Worm (Caenorhabditis elegans) whole organism, mixed stage, embryonic: ENCODE data around the gene F56D6.13.

ENCODE experiments used
- M03D4.4 ChIP-seq: sonication (generic microtip); optimal IDR thresholded peaks from 2 replicates; lab custom pipeline; 2017; ENCODE audit warnings: mild to moderate bottlenecking, missing genetic modification characterization, missing compliant biosample characterization
- bed-3 ChIP-seq: fragments of 200-800 bp; sonication (Bioruptor generic); optimal IDR thresholded peaks from 3 replicates; lab custom pipeline; 2018; ENCODE audit warnings: mild to moderate bottlenecking, missing genetic modification characterization, moderate library complexity, missing compliant biosample characterization
- blmp-1 ChIP-seq: fragments of 150-350 bp; optimal IDR thresholded peaks from 2 replicates; lab custom pipeline; 2014; ENCODE audit warnings: missing biosample characterization, missing genetic modification characterization
- ceh-39 ChIP-seq: fragments of 150-350 bp; optimal IDR thresholded peaks from 2 replicates; lab custom pipeline; 2014; ENCODE audit warnings: missing biosample characterization, missing genetic modification characterization
- ceh-43 ChIP-seq: fragments of 200-800 bp; sonication (Bioruptor generic); optimal IDR thresholded peaks from 2 replicates; lab custom pipeline; 2018; ENCODE audit warnings: mild to moderate bottlenecking, missing genetic modification characterization, moderate library complexity, missing compliant biosample characterization
- ceh-83 ChIP-seq: fragments of 200-800 bp; sonication (Bioruptor generic); optimal IDR thresholded peaks from 2 replicates; lab custom pipeline; 2018; ENCODE audit warnings: mild to moderate bottlenecking, missing genetic modification characterization, missing compliant biosample characterization
- ces-1 ChIP-seq: fragments of 150-350 bp; optimal IDR thresholded peaks from 2 replicates; lab custom pipeline; 2014; ENCODE audit warnings: missing biosample characterization, missing genetic modification reagents, missing genetic modification characterization
- drap-1 ChIP-seq: fragments of 200-800 bp; sonication (Bioruptor generic); optimal IDR thresholded peaks from 3 replicates; lab custom pipeline; 2018; ENCODE audit warnings: mild to moderate bottlenecking, missing genetic modification characterization, missing compliant biosample characterization
- elt-1 ChIP-seq: sonication (generic microtip); optimal IDR thresholded peaks from 2 replicates; lab custom pipeline; 2017; ENCODE audit warnings: missing genetic modification characterization, mild to moderate bottlenecking, missing compliant biosample characterization, antibody characterized with exemption, moderate library complexity, borderline replicate concordance; ENCODE audit not compliant: insufficient read depth
- flh-1 ChIP-seq: fragments of 200-800 bp; sonication (Bioruptor generic); optimal IDR thresholded peaks from 2 replicates; lab custom pipeline; 2018; ENCODE audit warnings: mild to moderate bottlenecking, missing genetic modification characterization, moderate library complexity, missing compliant biosample characterization
- ham-2 ChIP-seq: fragments of 200-800 bp; sonication (Bioruptor generic); optimal IDR thresholded peaks from 2 replicates; lab custom pipeline; 2018; ENCODE audit warnings: mild to moderate bottlenecking, missing genetic modification characterization, missing compliant biosample characterization
- hlh-1 ChIP-seq: fragments of 150-350 bp; optimal IDR thresholded peaks from 2 replicates; lab custom pipeline; 2014; ENCODE audit warnings: missing biosample characterization, missing genetic modification reagents, missing genetic modification characterization
- lin-32 ChIP-seq: fragments of 200-800 bp; sonication (Bioruptor generic); optimal IDR thresholded peaks from 2 replicates; lab custom pipeline; 2018; ENCODE audit warnings: mild to moderate bottlenecking, missing genetic modification characterization, missing compliant biosample characterization
- lsy-2 ChIP-seq: fragments of 150-350 bp; optimal IDR thresholded peaks from 2 replicates; lab custom pipeline; 2014; ENCODE audit warnings: missing biosample characterization, missing genetic modification characterization
- mab-5 ChIP-seq: fragments of 150-350 bp; optimal IDR thresholded peaks from 2 replicates; lab custom pipeline; 2014; ENCODE audit warnings: missing biosample characterization, missing genetic modification characterization
- mep-1 ChIP-seq: fragments of 150-350 bp; optimal IDR thresholded peaks from 2 replicates; lab custom pipeline; 2017; ENCODE audit warnings: missing biosample characterization, missing genetic modification reagents, missing genetic modification characterization, inconsistent platforms
- nhr-12 ChIP-seq: fragments of 150-350 bp; optimal IDR thresholded peaks from 2 replicates; lab custom pipeline; 2014; ENCODE audit warnings: missing biosample characterization, missing genetic modification characterization
- nhr-2 ChIP-seq: fragments of 150-350 bp; optimal IDR thresholded peaks from 2 replicates; lab custom pipeline; 2014; ENCODE audit warnings: missing biosample characterization, missing genetic modification characterization
- nhr-237 ChIP-seq: fragments of 150-350 bp; optimal IDR thresholded peaks from 2 replicates; lab custom pipeline; 2014; ENCODE audit warnings: missing biosample characterization, missing genetic modification characterization
- nhr-28 ChIP-seq: fragments of 150-350 bp; optimal IDR thresholded peaks from 2 replicates; lab custom pipeline; 2014; ENCODE audit warnings: missing biosample characterization, missing genetic modification characterization
- nhr-76 ChIP-seq: sonication (generic microtip); optimal IDR thresholded peaks from 2 replicates; lab custom pipeline; 2017; ENCODE audit warnings: missing biosample characterization, missing genetic modification characterization
- pha-4 ChIP-seq: fragments of 150-350 bp; optimal IDR thresholded peaks from 2 replicates; lab custom pipeline; 2018; ENCODE audit warnings: missing biosample characterization, missing genetic modification reagents, missing genetic modification characterization
- sem-2 ChIP-seq: fragments of 200-800 bp; sonication (Bioruptor generic); optimal IDR thresholded peaks from 2 replicates; lab custom pipeline; 2018; ENCODE audit warnings: mild to moderate bottlenecking, missing genetic modification characterization, missing compliant biosample characterization
- snpc-4 ChIP-seq: fragments of 150-350 bp; optimal IDR thresholded peaks from 2 replicates; lab custom pipeline; 2014; ENCODE audit warnings: missing biosample characterization, missing genetic modification characterization
- sptf-1 ChIP-seq: sonication (generic microtip); optimal IDR thresholded peaks from 2 replicates; lab custom pipeline; 2017; ENCODE audit warnings: mild to moderate bottlenecking, missing genetic modification characterization, moderate library complexity, missing compliant biosample characterization
- tbx-8 ChIP-seq: fragments of 200-800 bp; sonication (Bioruptor generic); optimal IDR thresholded peaks from 2 replicates; lab custom pipeline; 2018; ENCODE audit warnings: mild to moderate bottlenecking, missing genetic modification characterization, moderate library complexity, missing compliant biosample characterization
- unc-120 ChIP-seq: sonication (generic microtip); optimal IDR thresholded peaks from 2 replicates; lab custom pipeline; 2017; ENCODE audit warnings: missing genetic modification characterization, missing compliant biosample characterization; ENCODE audit not compliant: poor library complexity, severe bottlenecking
- unc-39 ChIP-seq: fragments of 150-350 bp; optimal IDR thresholded peaks from 2 replicates; lab custom pipeline; 2014; ENCODE audit warnings: missing biosample characterization, missing genetic modification characterization
- unc-62 ChIP-seq: fragments of 150-350 bp; optimal IDR thresholded peaks from 2 replicates; lab custom pipeline; 2014; ENCODE audit warnings: missing biosample characterization, missing genetic modification reagents, missing genetic modification characterization
- zip-8 ChIP-seq: fragments of 150-350 bp; optimal IDR thresholded peaks from 2 replicates; lab custom pipeline; 2014; ENCODE audit warnings: missing biosample characterization, missing genetic modification characterization
- ztf-11 ChIP-seq: fragments of 150-350 bp; optimal IDR thresholded peaks from 2 replicates; lab custom pipeline; 2014; ENCODE audit warnings: missing biosample characterization, missing genetic modification characterization

Gene F56D6.13

ce11 chrIV:3941658-3942328 is 32.6 kb downstream of the F56D6.13 start, which contains the start of gene clec-174:
TSS of gene clec-174 (minus strand) at chrIV:3941708.
- TF ChIP-seq nhr-12 (tag; lab: Kevin White, UChicago) (no peak), zip-8 (tag; lab: Kevin White, UChicago) (no peak), tbx-8 (GFP tag; lab: Kevin White, UChicago) (no peak), ceh-43 (GFP tag; lab: Kevin White, UChicago) (no peak), nhr-237 (tag; lab: Kevin White, UChicago) (no peak), snpc-4 (tag; lab: Kevin White, UChicago) (no peak), lin-32 (GFP tag; lab: Kevin White, UChicago) (no peak), hlh-1 (tag; lab: Kevin White, UChicago) (no peak), ces-1 (GFP tag; lab: Kevin White, UChicago) (no peak), sptf-1 (tag; lab: Kevin White, UChicago) (no peak), ztf-11 (tag; lab: Kevin White, UChicago) (no peak), nhr-76 (tag; lab: Kevin White, UChicago) (no peak), mep-1 (tag; lab: Kevin White, UChicago) (no peak), nhr-28 (no peak), M03D4.4 (no peak), ceh-83 (no peak)

- TF ChIP-seq unc-120 (tag; lab: Kevin White, UChicago): no peak
These were observed 33.8 kb downstream of the F56D6.13 start, which contains the start of gene Y46C8AL.11 for ce11 chrIV:3943003-3943402. TSS of gene Y46C8AL.11 (plus strand) at chrIV:3943303.

ce11 chrIV:3944459-3944858 is 35.2 kb downstream of the F56D6.13 start, which contains the start of gene clec-72:
TSS of gene clec-72 (plus strand) at chrIV:3944816.
- no peak for TF ChIP-seq blmp-1 (tag; lab: Kevin White, UChicago)
- TF ChIP-seq unc-120 (tag; lab: Kevin White, UChicago): no peak
- no peak for TF ChIP-seq sptf-1 (tag; lab: Kevin White, UChicago)
- TF ChIP-seq lsy-2: no peak
- no peak for TF ChIP-seq nhr-2 (tag; lab: Kevin White, UChicago)
- TF ChIP-seq pha-4 (tag; lab: Kevin White, UChicago): no peak
- no peak for TF ChIP-seq snpc-4 (tag; lab: Kevin White, UChicago)
- TF ChIP-seq ceh-83: no peak
- no peak for TF ChIP-seq lin-32 (GFP tag; lab: Kevin White, UChicago)

- TF ChIP-seq sptf-1 (tag; lab: Kevin White, UChicago) (no peak), sem-2 (GFP tag; lab: Kevin White, UChicago) (no peak), nhr-28 (no peak), bed-3 (GFP tag; lab: Kevin White, UChicago) (no peak), ceh-39 (tag; lab: Kevin White, UChicago) (no peak), unc-62 (GFP tag; lab: Kevin White, UChicago) (no peak), nhr-12 (tag; lab: Kevin White, UChicago) (no peak), mab-5 (tag; lab: Kevin White, UChicago) (no peak), ham-2 (GFP tag; lab: Kevin White, UChicago) (no peak), ceh-83 (no peak), blmp-1 (tag; lab: Kevin White, UChicago) (no peak), nhr-76 (tag; lab: Kevin White, UChicago) (no peak), ces-1 (GFP tag; lab: Kevin White, UChicago) (no peak), nhr-237 (tag; lab: Kevin White, UChicago) (no peak), hlh-1 (tag; lab: Kevin White, UChicago) (no peak), snpc-4 (tag; lab: Kevin White, UChicago) (no peak), nhr-2 (tag; lab: Kevin White, UChicago) (no peak), unc-39 (no peak)
These were observed 46.9 kb downstream of the F56D6.13 start, which contains the start of gene clec-73 for ce11 chrIV:3956095-3956494. TSS of gene clec-73 (minus strand) at chrIV:3956195.

DNA sequence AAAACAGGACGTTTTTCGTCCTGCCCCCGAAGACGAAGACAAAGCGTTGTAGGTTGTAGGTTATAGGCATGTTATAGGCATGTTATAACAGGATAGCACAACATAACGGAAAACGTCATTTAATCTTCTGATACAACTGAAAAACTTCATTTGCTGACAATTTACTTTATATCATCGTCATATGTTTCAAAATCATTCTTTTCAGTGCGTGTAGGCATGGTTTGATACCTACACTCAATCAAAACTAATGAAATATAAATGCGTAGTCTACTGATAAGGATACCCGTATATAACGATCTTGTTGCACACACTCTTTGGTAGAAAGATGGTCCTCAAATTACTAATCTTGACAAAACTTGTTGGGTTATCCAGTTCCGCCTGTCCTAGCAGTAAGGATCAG is 47.5 kb downstream of the F56D6.13 start, which contains the start of gene clec-74:
Gene clec-74, plus strand, starts transcription at position 301 of the 400 bp plus-strand sequence.
- TF ChIP-seq unc-120 (tag; lab: Kevin White, UChicago): no peak
- TF ChIP-seq unc-39: no peak
- no peak for TF ChIP-seq drap-1 (GFP tag; lab: Kevin White, UChicago)
- TF ChIP-seq nhr-76 (tag; lab: Kevin White, UChicago): no peak
- TF ChIP-seq ztf-11 (tag; lab: Kevin White, UChicago): no peak
- TF ChIP-seq snpc-4 (tag; lab: Kevin White, UChicago): no peak
- TF ChIP-seq bed-3 (GFP tag; lab: Kevin White, UChicago): no peak
- no peak for TF ChIP-seq M03D4.4
- no peak for TF ChIP-seq pha-4 (tag; lab: Kevin White, UChicago)
- no peak for TF ChIP-seq nhr-237 (tag; lab: Kevin White, UChicago)
- TF ChIP-seq hlh-1 (tag; lab: Kevin White, UChicago): no peak
- no peak for TF ChIP-seq ham-2 (GFP tag; lab: Kevin White, UChicago)
- no peak for TF ChIP-seq blmp-1 (tag; lab: Kevin White, UChicago)
- TF ChIP-seq nhr-28: no peak
- no peak for TF ChIP-seq sem-2 (GFP tag; lab: Kevin White, UChicago)
- TF ChIP-seq flh-1 (GFP tag; lab: Kevin White, UChicago): no peak
- TF ChIP-seq elt-1 (tag; lab: Kevin White, UChicago): no peak
- TF ChIP-seq lsy-2: no peak
- TF ChIP-seq unc-62 (GFP tag; lab: Kevin White, UChicago): no peak
- TF ChIP-seq ceh-43 (GFP tag; lab: Kevin White, UChicago): no peak
